Fruit fly (Drosophila melanogaster) whole organism, pupa: ENCODE measurements around the gene Ada.

ENCODE experiments used
- CG13204 ChIP-seq: fragments of 200-800 bp; sonication (Bioruptor generic); optimal IDR thresholded peaks from 2 replicates; lab custom pipeline; 2018; ENCODE audit warnings: missing biosample characterization, mild to moderate bottlenecking, missing genetic modification characterization, moderate library complexity
- CG15710 ChIP-seq: fragments of 200-800 bp; sonication (Bioruptor generic); optimal IDR thresholded peaks from 2 replicates; lab custom pipeline; 2018; ENCODE audit warnings: missing biosample characterization, mild to moderate bottlenecking, missing genetic modification characterization, moderate library complexity
- CG4496 ChIP-seq: fragments of 200-800 bp; sonication (Bioruptor generic); IDR thresholded peaks from 3 replicates; pipeline ENCODE4 v1.3.6; 2022; ENCODE audit warnings: missing biosample characterization, missing genetic modification characterization
- CG9948 ChIP-seq: fragments of 200-800 bp; sonication (Bioruptor generic); optimal IDR thresholded peaks from 2 replicates; lab custom pipeline; 2018; ENCODE audit warnings: missing biosample characterization, mild to moderate bottlenecking, missing genetic modification characterization, moderate library complexity
- EcR ChIP-seq: fragments of 200-800 bp; sonication (Bioruptor generic); optimal IDR thresholded peaks from 3 replicates; lab custom pipeline; 2019; ENCODE audit warnings: missing biosample characterization, missing genetic modification characterization, mild to moderate bottlenecking, moderate library complexity, missing genetic modification reagents
- Snoo ChIP-seq: fragments of 200-800 bp; sonication (Bioruptor generic); optimal IDR thresholded peaks from 3 replicates; lab custom pipeline; 2017; ENCODE audit warnings: missing biosample characterization, mild to moderate bottlenecking, missing genetic modification characterization, inconsistent platforms
- gl ChIP-seq: fragments of 200-800 bp; sonication (Bioruptor generic); optimal IDR thresholded peaks from 2 replicates; lab custom pipeline; 2018; ENCODE audit warnings: missing biosample characterization, mild to moderate bottlenecking, missing genetic modification characterization
- rn ChIP-seq: fragments of 200-800 bp; sonication (Bioruptor generic); IDR thresholded peaks from 2 replicates; pipeline ENCODE4 v1.3.6; 2022; ENCODE audit warnings: missing biosample characterization, missing genetic modification characterization

DNA sequence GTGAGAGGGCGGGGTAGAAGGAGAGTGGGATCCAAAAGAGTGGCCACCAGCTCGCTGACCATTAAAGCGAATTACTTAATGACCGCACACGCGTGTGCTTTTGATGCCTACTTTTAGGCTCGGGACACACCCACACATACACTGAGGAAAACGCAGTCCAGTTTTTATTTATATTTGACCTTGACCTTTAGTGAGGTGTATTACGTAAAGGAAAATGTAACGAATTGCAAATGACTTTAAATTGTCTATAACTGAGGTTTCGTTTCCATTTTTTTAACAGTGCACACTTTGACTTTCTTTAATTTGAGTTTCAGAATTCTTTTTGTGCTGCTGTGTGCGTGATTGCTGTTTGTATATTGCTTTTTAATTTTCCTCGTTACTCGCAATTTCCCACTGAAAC lies 20.3 kb downstream of the Ada start:
- no peak for TF ChIP-seq CG13204
- no peak for TF ChIP-seq Snoo (tag; lab: Kevin White, UChicago)
- TF ChIP-seq CG15710 (tag; lab: Kevin White, UChicago) = no peak
- no peak for TF ChIP-seq rn (GFP tag; lab: Robert Waterston, UW)
- TF ChIP-seq CG9948 (tag; lab: Kevin White, UChicago) = no peak
- no peak for TF ChIP-seq CG4496 (GFP tag; lab: Robert Waterston, UW)
- no peak for TF ChIP-seq gl (tag; lab: Kevin White, UChicago)
- no peak for TF ChIP-seq EcR (GFP tag; lab: Kevin White, UChicago)
